Worm (Caenorhabditis elegans) whole organism, young adult: Measurements from ENCODE around the gene ins-37.

Source experiments
- B0019.2 ChIP-seq: fragments of 200-800 bp; sonication (Bioruptor generic); conservative IDR thresholded peaks from 2 replicates; pipeline ENCODE4 v1.3.6; 2022; ENCODE audit warnings: missing genetic modification reagents, missing genetic modification characterization, missing compliant biosample characterization
- C06A6.2 ChIP-seq: fragments of 200-800 bp; sonication (Bioruptor generic); conservative IDR thresholded peaks from 2 replicates; pipeline ENCODE4 v1.3.6; 2022; ENCODE audit warnings: missing genetic modification characterization, missing compliant biosample characterization
- F52B5.7 ChIP-seq: sonication (generic microtip); optimal IDR thresholded peaks from 2 replicates; lab custom pipeline; 2016; ENCODE audit warnings: mild to moderate bottlenecking, missing genetic modification characterization, missing compliant biosample characterization
- F57A8.1 ChIP-seq: fragments of 200-800 bp; sonication (Bioruptor generic); optimal IDR thresholded peaks from 2 replicates; lab custom pipeline; 2018; ENCODE audit warnings: mild to moderate bottlenecking, missing genetic modification characterization, moderate library complexity, missing compliant biosample characterization
- K11D2.4 ChIP-seq: fragments of 200-800 bp; sonication (Bioruptor generic); IDR thresholded peaks from 2 replicates; pipeline ENCODE4 v1.3.6; 2022; ENCODE audit warnings: missing genetic modification reagents, missing genetic modification characterization, missing compliant biosample characterization
- T07F8.4 ChIP-seq: sonication (generic microtip); optimal IDR thresholded peaks from 2 replicates; lab custom pipeline; 2016; ENCODE audit warnings: mild to moderate bottlenecking, missing genetic modification characterization, moderate library complexity, missing compliant biosample characterization
- T26A5.8 ChIP-seq: sonication (generic microtip); optimal IDR thresholded peaks from 2 replicates; lab custom pipeline; 2016; ENCODE audit warnings: missing genetic modification characterization, missing compliant biosample characterization
- Y53F4B.3 ChIP-seq: fragments of 200-800 bp; sonication (Bioruptor generic); IDR thresholded peaks from 2 replicates; pipeline ENCODE4 v1.3.6; 2022; ENCODE audit warnings: missing genetic modification reagents, missing genetic modification characterization, missing compliant biosample characterization
- Y56A3A.18 ChIP-seq: fragments of 200-800 bp; sonication (Bioruptor generic); IDR thresholded peaks from 2 replicates; pipeline ENCODE4 v1.3.6; 2022; ENCODE audit warnings: missing genetic modification reagents, missing genetic modification characterization, missing compliant biosample characterization
- Y79H2A.3 ChIP-seq: fragments of 200-800 bp; sonication (Bioruptor generic); conservative IDR thresholded peaks from 2 replicates; pipeline ENCODE4 v1.3.6; 2022; ENCODE audit warnings: missing genetic modification reagents, missing genetic modification characterization, missing compliant biosample characterization
- Y95B8A.8 ChIP-seq: fragments of 200-800 bp; sonication (Bioruptor generic); IDR thresholded peaks from 2 replicates; pipeline ENCODE4 v1.3.6; 2022; ENCODE audit warnings: missing genetic modification reagents, missing genetic modification characterization, missing compliant biosample characterization
- akir-1 ChIP-seq: fragments of 200-800 bp; sonication (Bioruptor generic); optimal IDR thresholded peaks from 2 replicates; lab custom pipeline; 2018; ENCODE audit warnings: mild to moderate bottlenecking, missing genetic modification characterization, moderate library complexity, missing compliant biosample characterization
- ama-1 ChIP-seq, 3 experiments: fragments of 150-350 bp in 1 of 3; sonication (generic microtip) in 2 of 3; optimal IDR thresholded peaks; 2 replicates each; lab custom pipeline; 2014 to 2018; ENCODE audit warnings: missing biosample characterization in 2 of 3, missing genetic modification characterization in 2 of 3, missing genetic modification reagents in 2 of 3
- aptf-2 ChIP-seq: fragments of 200-800 bp; sonication (Bioruptor generic); conservative IDR thresholded peaks from 2 replicates; pipeline ENCODE4 v1.3.6; 2022; ENCODE audit warnings: missing genetic modification reagents, missing genetic modification characterization, missing compliant biosample characterization
- attf-3 ChIP-seq: fragments of 200-800 bp; sonication (Bioruptor generic); conservative IDR thresholded peaks from 2 replicates; pipeline ENCODE4 v1.3.6; 2022; ENCODE audit warnings: missing genetic modification reagents, missing genetic modification characterization, missing compliant biosample characterization
- attf-5 ChIP-seq: fragments of 200-800 bp; sonication (Bioruptor generic); optimal IDR thresholded peaks from 2 replicates; lab custom pipeline; 2018; ENCODE audit warnings: mild to moderate bottlenecking, missing genetic modification characterization, missing compliant biosample characterization
- ccch-3 ChIP-seq: fragments of 200-800 bp; sonication (Bioruptor generic); optimal IDR thresholded peaks from 2 replicates; lab custom pipeline; 2018; ENCODE audit warnings: mild to moderate bottlenecking, missing genetic modification characterization, missing compliant biosample characterization
- ceh-91 ChIP-seq: fragments of 200-800 bp; sonication (Bioruptor generic); IDR thresholded peaks from 2 replicates; pipeline ENCODE4 v1.3.6; 2022; ENCODE audit warnings: missing genetic modification reagents, missing genetic modification characterization, missing compliant biosample characterization
- dox-1 ChIP-seq: fragments of 200-800 bp; sonication (Bioruptor generic); IDR thresholded peaks from 2 replicates; pipeline ENCODE4 v1.3.6; 2022; ENCODE audit warnings: missing genetic modification reagents, missing genetic modification characterization, missing compliant biosample characterization
- dpl-1 ChIP-seq: fragments of 150-350 bp; optimal IDR thresholded peaks from 2 replicates; lab custom pipeline; 2014; ENCODE audit warnings: missing biosample characterization, missing genetic modification reagents, missing genetic modification characterization
- egl-44 ChIP-seq: fragments of 200-800 bp; sonication (Bioruptor generic); IDR thresholded peaks from 2 replicates; pipeline ENCODE4 v1.3.6; 2022; ENCODE audit warnings: missing genetic modification reagents, missing genetic modification characterization, missing compliant biosample characterization
- gei-17 ChIP-seq: fragments of 200-800 bp; sonication (Bioruptor generic); optimal IDR thresholded peaks from 2 replicates; lab custom pipeline; 2018; ENCODE audit warnings: mild to moderate bottlenecking, missing genetic modification characterization, missing compliant biosample characterization
- him-1 ChIP-seq: sonication (generic microtip); optimal IDR thresholded peaks from 2 replicates; lab custom pipeline; 2016; ENCODE audit warnings: missing genotype, missing genetic modification reagents, missing genetic modification characterization, missing compliant biosample characterization
- hmg-20 ChIP-seq: fragments of 200-800 bp; sonication (Bioruptor generic); IDR thresholded peaks from 2 replicates; pipeline ENCODE4 v1.3.6; 2022; ENCODE audit warnings: missing genetic modification reagents, missing genetic modification characterization, missing compliant biosample characterization
- lsy-27 ChIP-seq: sonication (generic microtip); optimal IDR thresholded peaks from 2 replicates; lab custom pipeline; 2017; ENCODE audit warnings: missing genetic modification characterization, mild to moderate bottlenecking, missing compliant biosample characterization, antibody characterized with exemption, missing genotype, borderline replicate concordance; ENCODE audit not compliant: insufficient read depth
- madf-10 ChIP-seq: sonication (generic microtip); optimal IDR thresholded peaks from 2 replicates; lab custom pipeline; 2016; ENCODE audit warnings: mild to moderate bottlenecking, missing genetic modification characterization, missing compliant biosample characterization
- madf-3 ChIP-seq: fragments of 200-800 bp; sonication (Bioruptor generic); IDR thresholded peaks from 2 replicates; pipeline ENCODE4 v1.3.6; 2022; ENCODE audit warnings: missing genetic modification reagents, missing genetic modification characterization, missing compliant biosample characterization
- madf-6 ChIP-seq: fragments of 200-800 bp; sonication (Bioruptor generic); IDR thresholded peaks from 2 replicates; pipeline ENCODE4 v1.3.6; 2022; ENCODE audit warnings: missing genetic modification reagents, missing genetic modification characterization, missing compliant biosample characterization
- madf-8 ChIP-seq: fragments of 200-800 bp; sonication (Bioruptor generic); conservative IDR thresholded peaks from 2 replicates; pipeline ENCODE4 v1.3.6; 2022; ENCODE audit warnings: missing genetic modification reagents, missing genetic modification characterization, missing compliant biosample characterization
- mes-4 ChIP-seq: sonication (generic microtip); optimal IDR thresholded peaks from 2 replicates; lab custom pipeline; 2016; ENCODE audit warnings: missing genotype, missing genetic modification characterization, missing compliant biosample characterization
- mxl-1 ChIP-seq: sonication (generic microtip); optimal IDR thresholded peaks from 2 replicates; lab custom pipeline; 2016; ENCODE audit warnings: missing genetic modification characterization, missing compliant biosample characterization
- nhr-120 ChIP-seq: fragments of 200-800 bp; sonication (Bioruptor generic); IDR thresholded peaks from 2 replicates; pipeline ENCODE4 v1.3.6; 2022; ENCODE audit warnings: missing genetic modification characterization, missing compliant biosample characterization
- nhr-80 ChIP-seq: sonication (generic microtip); optimal IDR thresholded peaks from 2 replicates; lab custom pipeline; 2016; ENCODE audit warnings: missing genetic modification characterization, missing compliant biosample characterization
- nhr-90 ChIP-seq: sonication (generic microtip); optimal IDR thresholded peaks from 2 replicates; lab custom pipeline; 2016; ENCODE audit warnings: missing genotype, mild to moderate bottlenecking, missing genetic modification characterization, missing compliant biosample characterization
- pha-4 ChIP-seq: fragments of 150-350 bp; sonication (generic microtip); optimal IDR thresholded peaks from 2 replicates; lab custom pipeline; 2014; ENCODE audit warnings: missing biosample characterization, missing genetic modification reagents, missing genetic modification characterization
- rcor-1 ChIP-seq: fragments of 200-800 bp; sonication (Bioruptor generic); IDR thresholded peaks from 2 replicates; pipeline ENCODE4 v1.3.6; 2022; ENCODE audit warnings: missing genetic modification reagents, missing genetic modification characterization, missing compliant biosample characterization
- rec-8 ChIP-seq, 2 experiments: sonication (generic microtip); optimal IDR thresholded peaks; 2 replicates each; lab custom pipeline; 2016; ENCODE audit warnings: mild to moderate bottlenecking in 2 of 2, missing genetic modification characterization in 2 of 2, missing genetic modification reagents in 2 of 2, missing genotype in 2 of 2, missing biosample characterization in 1 of 2, missing compliant biosample characterization in 1 of 2, moderate library complexity in 1 of 2
- sdz-38 ChIP-seq: sonication (generic microtip); optimal IDR thresholded peaks from 2 replicates; lab custom pipeline; 2016; ENCODE audit warnings: missing genotype, missing genetic modification characterization, missing compliant biosample characterization
- snpc-3.4 ChIP-seq: sonication (generic microtip); optimal IDR thresholded peaks from 2 replicates; lab custom pipeline; 2017; ENCODE audit warnings: missing genetic modification characterization, mild to moderate bottlenecking, missing compliant biosample characterization, antibody characterized with exemption, moderate library complexity, missing genotype, missing genetic modification reagents
- tbp1 ChIP-seq: fragments of 200-800 bp; sonication (Bioruptor generic); optimal IDR thresholded peaks from 2 replicates; lab custom pipeline; 2018; ENCODE audit warnings: mild to moderate bottlenecking, missing genetic modification characterization, missing compliant biosample characterization
- xnd-1 ChIP-seq: sonication (generic microtip); optimal IDR thresholded peaks from 2 replicates; lab custom pipeline; 2016; ENCODE audit warnings: missing genotype, missing genetic modification reagents, missing genetic modification characterization, missing compliant biosample characterization
- zfh-2 ChIP-seq: fragments of 200-800 bp; sonication (Bioruptor generic); conservative IDR thresholded peaks from 2 replicates; pipeline ENCODE4 v1.3.6; 2022; ENCODE audit warnings: missing genetic modification reagents, missing genetic modification characterization, missing compliant biosample characterization
- zim-3 ChIP-seq: sonication (generic microtip); optimal IDR thresholded peaks from 2 replicates; lab custom pipeline; 2017; ENCODE audit warnings: mild to moderate bottlenecking, missing genetic modification characterization, moderate library complexity, missing compliant biosample characterization
- ztf-22 ChIP-seq: fragments of 200-800 bp; sonication (Bioruptor generic); optimal IDR thresholded peaks from 2 replicates; lab custom pipeline; 2018; ENCODE audit warnings: mild to moderate bottlenecking, missing genetic modification characterization, moderate library complexity, missing compliant biosample characterization
- ztf-28 ChIP-seq: fragments of 200-800 bp; sonication (Bioruptor generic); IDR thresholded peaks from 2 replicates; pipeline ENCODE4 v1.3.6; 2022; ENCODE audit warnings: missing genetic modification reagents, missing genetic modification characterization, missing compliant biosample characterization
- ztf-3 ChIP-seq: fragments of 200-800 bp; sonication (Bioruptor generic); optimal IDR thresholded peaks from 2 replicates; lab custom pipeline; 2018; ENCODE audit warnings: mild to moderate bottlenecking, missing genetic modification characterization, missing compliant biosample characterization

ins-37 gene

DNA sequence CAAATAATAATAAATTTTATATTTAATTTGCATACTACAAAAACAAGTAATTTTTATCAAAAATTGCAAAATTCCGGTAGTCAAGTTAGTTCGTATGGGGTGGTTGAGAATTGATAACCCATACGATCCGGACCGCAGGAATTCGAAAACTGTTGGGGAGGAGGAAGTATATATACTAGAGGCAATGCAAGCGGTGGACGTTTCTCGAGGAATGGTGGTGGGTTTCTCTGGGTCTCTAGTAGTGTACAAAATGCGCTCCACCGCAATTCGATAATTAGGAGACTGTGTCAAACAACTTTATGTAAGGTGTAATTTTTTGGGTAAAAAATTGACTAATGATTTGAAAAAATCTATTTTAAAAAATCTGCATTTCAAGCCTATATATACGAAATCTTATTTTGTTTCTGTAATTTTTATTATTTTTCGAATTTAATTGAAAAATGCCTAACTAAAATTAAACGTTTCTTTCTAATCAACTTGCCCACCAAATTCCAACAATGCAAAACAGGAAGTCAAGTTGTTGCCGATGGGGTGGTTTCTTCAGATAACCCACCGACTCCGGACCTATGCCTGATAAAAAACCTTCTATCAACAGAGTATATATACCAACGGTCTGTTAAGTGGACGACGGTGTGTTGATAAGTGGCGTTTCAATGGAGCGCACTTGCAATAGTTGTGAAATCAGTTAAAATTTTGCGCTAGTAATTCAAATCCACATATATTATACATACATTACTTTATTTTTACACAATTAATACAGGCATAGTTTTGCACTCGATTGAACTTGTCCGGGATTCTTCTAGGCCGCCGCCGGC is 1.3 kb downstream of the ins-37 start (continued):
- no peak for TF ChIP-seq B0019.2 (GFP tag; lab: Robert Waterston, UW)
- TF ChIP-seq Y53F4B.3 (GFP tag; lab: Robert Waterston, UW) = no peak
- no peak for TF ChIP-seq zfh-2 (GFP tag; lab: Robert Waterston, UW)
- TF ChIP-seq mxl-1 = no peak
- TF ChIP-seq rcor-1 (GFP tag; lab: Robert Waterston, UW) = peak; percentile 82
- 0 out of 2 replicates have a peak, but pooled peaks have one; percentile 30 for TF ChIP-seq ztf-28 (GFP tag; lab: Robert Waterston, UW)
- peak; percentile 14 for TF ChIP-seq ztf-3 (GFP tag; lab: Kevin White, UChicago)
- no peak for TF ChIP-seq xnd-1
- TF ChIP-seq snpc-3.4 (tag; lab: Kevin White, UChicago) = no peak
- TF ChIP-seq him-1 = peak; percentile 55
- peak; percentile 81 for TF ChIP-seq gei-17 (GFP tag; lab: Kevin White, UChicago)
- peak; percentile 8 for TF ChIP-seq ama-1 (optimal IDR thresholded peaks at IDR 0.05; lab: Kevin White, UChicago)
- peak in 1 of 2 experiments; percentile 85 for TF ChIP-seq ama-1 (GFP tag; optimal IDR thresholded peaks at IDR 0.05; lab: Kevin White, UChicago)
- TF ChIP-seq attf-5 (GFP tag; lab: Kevin White, UChicago) = peak; percentile 63
- no peak for TF ChIP-seq rec-8 (tag; optimal IDR thresholded peaks at IDR 0.05; lab: Kevin White, UChicago)
- peak; percentile 44 for TF ChIP-seq nhr-80
- TF ChIP-seq zim-3 (tag; lab: Kevin White, UChicago) = peak; percentile 71
- TF ChIP-seq madf-3 = 0 out of 2 replicates have a peak, but pooled peaks have one; percentile 46
- no peak for TF ChIP-seq ccch-3 (GFP tag; lab: Kevin White, UChicago)
- TF ChIP-seq F52B5.7 (tag; lab: Kevin White, UChicago) = peak; percentile 53
- TF ChIP-seq T07F8.4 (tag; lab: Kevin White, UChicago) = peak; percentile 19
- peak; percentile 67 for TF ChIP-seq K11D2.4 (GFP tag; lab: Robert Waterston, UW)
- TF ChIP-seq lsy-27 = no peak
- TF ChIP-seq madf-10 (tag; lab: Kevin White, UChicago) = peak; percentile 65
- TF ChIP-seq hmg-20 (GFP tag; lab: Robert Waterston, UW) = peak; percentile 76; the same call in 1 of the 2 replicates
- peak; percentile 66; the same call in 1 of the 2 replicates for TF ChIP-seq egl-44
- peak; percentile 47 for TF ChIP-seq nhr-90 (tag; lab: Kevin White, UChicago)
- no peak for TF ChIP-seq F57A8.1 (GFP tag; lab: Kevin White, UChicago)
- TF ChIP-seq ztf-22 = peak; percentile 52
- 0 out of 2 replicates have a peak, but pooled peaks have one; percentile 27 for TF ChIP-seq Y95B8A.8 (GFP tag; lab: Robert Waterston, UW)
- no peak for TF ChIP-seq Y79H2A.3
- TF ChIP-seq madf-6 (GFP tag; lab: Robert Waterston, UW) = peak; percentile 38; the same call in 1 of the 2 replicates
- 0 out of 2 replicates have a peak, but pooled peaks have one; percentile 9 for TF ChIP-seq madf-8 (GFP tag; lab: Robert Waterston, UW)
- no peak for TF ChIP-seq mes-4 (tag; lab: Kevin White, UChicago)
- no peak for TF ChIP-seq nhr-120
- TF ChIP-seq aptf-2 (GFP tag; lab: Robert Waterston, UW) = no peak
- TF ChIP-seq attf-3 (GFP tag; lab: Robert Waterston, UW) = no peak
- peak; percentile 85 for TF ChIP-seq C06A6.2
- no peak for TF ChIP-seq akir-1 (GFP tag; lab: Kevin White, UChicago)
- peak; percentile 87 for TF ChIP-seq pha-4
- 0 out of 2 replicates have a peak, but pooled peaks have one; percentile 34 for TF ChIP-seq ceh-91
- TF ChIP-seq sdz-38 = no peak
- TF ChIP-seq tbp1 (GFP tag; lab: Kevin White, UChicago) = peak; percentile 90
- peak; percentile 92 for TF ChIP-seq Y56A3A.18 (GFP tag; lab: Robert Waterston, UW)
- peak; percentile 76; the same call in 1 of the 2 replicates for TF ChIP-seq dox-1 (GFP tag; lab: Robert Waterston, UW)
- TF ChIP-seq T26A5.8 (tag; lab: Kevin White, UChicago) = no peak
- peak; percentile 6 for TF ChIP-seq dpl-1 (GFP tag; lab: Kevin White, UChicago)
